Worm (Caenorhabditis elegans): ENCODE data around the gene F40B5.2.

DNA sequence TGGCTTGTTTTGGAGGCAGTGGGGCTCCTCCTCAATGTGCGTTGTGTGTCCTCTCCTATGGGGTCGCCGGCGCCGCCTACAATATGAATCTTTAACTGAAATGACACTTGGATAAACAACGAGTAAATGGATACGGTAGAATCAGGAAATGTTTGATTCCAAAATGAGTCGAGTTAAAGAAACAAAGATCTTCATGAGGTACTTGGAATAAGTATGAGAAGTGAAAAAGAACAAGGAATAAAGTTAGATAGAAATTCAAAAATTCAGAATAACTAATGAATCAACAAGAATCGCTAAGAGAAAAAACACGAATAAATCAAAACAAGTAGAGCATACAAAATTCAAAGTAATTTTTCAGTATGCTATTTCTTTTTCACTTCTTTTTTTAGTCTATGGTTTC, 16.7 kb upstream of the F40B5.2 start, which contains the start of gene npr-28:
- TF ChIP-seq ztf-29 (GFP tag; IDR thresholded peaks at IDR 0.05) (no peak), med-1 (GFP tag; optimal IDR thresholded peaks at IDR 0.05; ENCODE audit: insufficient read depth) (no peak)
